Fruit fly (Drosophila melanogaster): ENCODE measurements around the gene CG10680.

- TF ChIP-seq pzg (GFP tag; optimal IDR thresholded peaks at IDR 0.05) (no peak), CG9437 (GFP tag; optimal IDR thresholded peaks at IDR 0.05) (no peak)
These were observed 11.7 kb upstream of the CG10680 start for dm6 chr2L:19952221-19952620.

All from whole organism, embryonic.